Fruit fly (Drosophila melanogaster) whole organism, embryonic: Measurements from ENCODE around the gene Dr.

ENCODE experiments used
- CG4404 ChIP-seq: fragments of 200-800 bp; sonication (Bioruptor generic); IDR thresholded peaks from 2 replicates; pipeline ENCODE4 v1.3.6; 2022; ENCODE audit warnings: missing biosample characterization, missing genetic modification characterization
- CG6272 ChIP-seq: fragments of 200-800 bp; sonication (Bioruptor generic); IDR thresholded peaks from 2 replicates; pipeline ENCODE4 v1.3.6; 2022; ENCODE audit warnings: missing biosample characterization, missing genetic modification characterization

DNA sequence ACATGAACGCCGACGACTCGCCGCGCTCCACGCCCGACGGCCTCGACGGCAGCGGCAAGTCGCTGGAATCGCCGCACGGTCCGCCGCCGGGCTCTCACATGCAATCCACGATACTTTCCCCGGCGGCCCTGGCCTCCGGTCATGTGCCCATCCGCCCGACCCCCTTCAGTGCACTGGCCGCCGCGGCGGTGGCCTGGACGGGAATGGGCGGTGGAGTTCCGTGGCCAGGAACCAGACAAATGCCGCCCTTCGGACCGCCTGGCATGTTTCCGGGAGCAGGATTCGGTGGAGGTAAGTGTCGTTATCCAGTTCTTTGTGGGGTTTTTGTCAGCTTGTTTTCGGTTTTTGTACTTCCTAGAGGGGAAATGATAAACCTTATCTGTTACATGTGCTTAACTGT lies 1.4 kb downstream of the Dr start:
- no peak for TF ChIP-seq CG4404
- TF ChIP-seq CG6272 (GFP tag; lab: Robert Waterston, UW), result no peak
